Worm (Caenorhabditis elegans): ENCODE results near the gene lido-9.

DNA sequence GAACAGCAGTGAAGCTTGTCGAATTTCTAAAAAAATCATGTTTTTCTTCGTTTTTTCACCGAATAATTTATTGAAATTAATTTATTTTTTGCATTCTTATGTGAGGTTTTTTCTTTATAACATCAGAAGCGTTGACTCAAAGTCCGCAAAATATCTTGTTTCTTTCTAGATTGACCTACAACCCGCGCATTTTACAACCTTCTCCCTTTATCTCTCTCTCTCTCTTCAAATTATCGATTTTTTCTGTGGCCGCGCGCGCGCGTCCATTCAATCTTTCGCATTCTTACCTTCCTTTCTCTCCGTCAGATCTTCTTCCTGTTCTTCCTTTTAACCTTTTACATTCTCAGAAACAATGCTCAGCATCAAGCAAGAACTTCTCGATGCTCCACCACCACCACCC lies 4.9 kb downstream of the lido-9 start, which contains the start of gene lido-12:
- TF ChIP-seq ama-1 (optimal IDR thresholded peaks at IDR 0.05): no peak
- no peak for TF ChIP-seq aly-2 (tag; optimal IDR thresholded peaks at IDR 0.05)
- no peak for TF ChIP-seq nhr-25 (tag; optimal IDR thresholded peaks at IDR 0.05)
- TF ChIP-seq lin-39 (tag; optimal IDR thresholded peaks at IDR 0.05): no peak
- TF ChIP-seq pha-4 (tag; optimal IDR thresholded peaks at IDR 0.05): no peak
- TF ChIP-seq sea-2 (GFP tag; optimal IDR thresholded peaks at IDR 0.05): no peak
- TF ChIP-seq daf-12 (tag; optimal IDR thresholded peaks at IDR 0.05): no peak
- TF ChIP-seq nhr-77 (tag; optimal IDR thresholded peaks at IDR 0.05): no peak
- TF ChIP-seq mml-1 (tag; optimal IDR thresholded peaks at IDR 0.05): no peak
- TF ChIP-seq ceh-82 (tag; optimal IDR thresholded peaks at IDR 0.05): no peak
- TF ChIP-seq elt-3 (tag; optimal IDR thresholded peaks at IDR 0.05): no peak
- TF ChIP-seq lin-15B (tag; optimal IDR thresholded peaks at IDR 0.05): no peak
- TF ChIP-seq egl-27 (tag; optimal IDR thresholded peaks at IDR 0.05): no peak

Measured in whole organism, L3 larva.